Fruit fly (Drosophila melanogaster) whole organism, pupa: ENCODE results near the gene CG31178.

Experiments used
- CG8301 ChIP-seq: fragments of 200-800 bp; sonication (Bioruptor generic); optimal IDR thresholded peaks from 2 replicates; lab custom pipeline; 2018; ENCODE audit warnings: missing biosample characterization, mild to moderate bottlenecking, missing genetic modification characterization
- Ets98B ChIP-seq: fragments of 200-800 bp; sonication (Bioruptor generic); IDR thresholded peaks from 2 replicates; pipeline ENCODE4 v1.3.6; 2022; ENCODE audit warnings: missing biosample characterization, missing genetic modification characterization
- Pif1A ChIP-seq: fragments of 200-800 bp; sonication (Bioruptor generic); optimal IDR thresholded peaks from 3 replicates; lab custom pipeline; 2016; ENCODE audit warnings: missing biosample characterization, missing genetic modification characterization
- Pif1B ChIP-seq: fragments of 200-800 bp; sonication (Bioruptor generic); optimal IDR thresholded peaks from 3 replicates; lab custom pipeline; 2016; ENCODE audit warnings: missing biosample characterization, missing genetic modification characterization
- Snoo ChIP-seq: fragments of 200-800 bp; sonication (Bioruptor generic); optimal IDR thresholded peaks from 3 replicates; lab custom pipeline; 2017; ENCODE audit warnings: missing biosample characterization, mild to moderate bottlenecking, missing genetic modification characterization, inconsistent platforms

DNA sequence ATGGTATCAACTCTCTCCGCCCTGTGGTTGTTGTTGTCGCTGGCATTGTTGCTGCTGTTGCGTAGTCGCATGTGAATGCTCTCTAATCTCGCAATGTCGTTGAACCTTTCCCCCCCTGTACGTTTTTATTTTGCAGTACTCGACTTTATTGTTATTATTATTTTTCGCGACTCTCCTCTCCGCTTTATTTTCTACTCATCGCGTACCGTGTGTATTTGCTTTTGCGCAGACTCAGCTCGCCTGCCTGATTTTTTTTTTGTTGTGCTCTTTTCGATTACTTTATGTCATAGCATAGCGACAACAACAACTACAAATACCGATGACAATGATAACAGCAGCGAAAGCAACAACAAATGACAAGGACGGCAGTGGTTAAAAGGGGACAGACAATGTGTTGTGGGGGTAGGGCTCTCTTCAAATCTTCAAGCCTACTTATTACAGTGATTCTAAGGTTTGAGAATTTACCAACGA is 44.0 kb upstream of the CG31178 start:
- 0 out of 2 replicates have a peak, but pooled peaks have one; percentile 4 for TF ChIP-seq Ets98B (GFP tag; lab: Robert Waterston, UW)
- TF ChIP-seq Pif1A (GFP tag; lab: Kevin White, UChicago), result peak; percentile 49
- TF ChIP-seq CG8301 (tag; lab: Kevin White, UChicago), result no peak
- TF ChIP-seq Snoo (tag; lab: Kevin White, UChicago), result no peak
- no peak for TF ChIP-seq Pif1B (GFP tag; lab: Kevin White, UChicago)
